Worm (Caenorhabditis elegans) whole organism, L4/young adult: ENCODE data around the gene ZK1055.2.

ENCODE experiments used
- W03F9.2 ChIP-seq: fragments of 150-350 bp; optimal IDR thresholded peaks from 2 replicates; lab custom pipeline; 2014; ENCODE audit warnings: missing biosample characterization, missing genetic modification characterization
- him-1 ChIP-seq: sonication (generic microtip); optimal IDR thresholded peaks from 2 replicates; lab custom pipeline; 2016; ENCODE audit warnings: missing genotype, missing genetic modification reagents, missing genetic modification characterization, missing compliant biosample characterization

- no peak for TF ChIP-seq W03F9.2 (tag; lab: Kevin White, UChicago)
- no peak for TF ChIP-seq him-1 (tag; lab: Kevin White, UChicago)
Observed at ce11 chrV:6576567-6576966, 13.8 kb upstream of the ZK1055.2 start, which contains the start of gene EGAP9.4.
